Fruit fly (Drosophila melanogaster): ENCODE results near the gene Saf-B.

- TF ChIP-seq usp (GFP tag; optimal IDR thresholded peaks at IDR 0.05) (no peak), psq (optimal IDR thresholded peaks at IDR 0.05) (no peak), pan (optimal IDR thresholded peaks at IDR 0.05) (no peak), Dll (optimal IDR thresholded peaks at IDR 0.05) (no peak)
Measured at dm6 chr3R:24805048-24805447, 12.2 kb upstream of the Saf-B start, which contains the start of gene polybromo.

Data from whole organism.